Fruit fly (Drosophila melanogaster): ENCODE measurements around the gene CG11927.
A peak's percentile ranks its signal among the peaks of the same experiment; 100 is the strongest.

CG11927 gene

dm6 chr2L:4850356-4850755, 2.8 kb downstream of the CG11927 start, which contains the start of the genes mRpS2 and Mon1 (continued):
- TF ChIP-seq CG3726 (GFP tag; IDR thresholded peaks at IDR 0.05) (peak; percentile 88), NFAT (GFP tag; IDR thresholded peaks at IDR 0.05) (peak; percentile 97), CG4854 (GFP tag; optimal IDR thresholded peaks at IDR 0.05) (peak; percentile 84), fru (optimal IDR thresholded peaks at IDR 0.05) (no peak), CG12219 (GFP tag; optimal IDR thresholded peaks at IDR 0.05) (peak; percentile 71), Fer3 (tag; optimal IDR thresholded peaks at IDR 0.05) (peak; percentile 97), sim (GFP tag; IDR thresholded peaks at IDR 0.05) (peak; percentile 81), Nf-YB (GFP tag; optimal IDR thresholded peaks at IDR 0.05) (peak; percentile 74), tin (GFP tag; optimal IDR thresholded peaks at IDR 0.05) (peak; percentile 95), Mrtf (GFP tag; IDR thresholded peaks at IDR 0.05) (peak; percentile 86), h (optimal IDR thresholded peaks at IDR 0.05) (no peak), lov (optimal IDR thresholded peaks at IDR 0.05) (no peak), lov (GFP tag; IDR thresholded peaks at IDR 0.05) (peak; percentile 93), CG17568 (GFP tag; optimal IDR thresholded peaks at IDR 0.05) (peak; percentile 90), row (GFP tag; IDR thresholded peaks at IDR 0.05) (peak; percentile 96), Bdp1 (GFP tag; optimal IDR thresholded peaks at IDR 0.05) (peak; percentile 75), sob (GFP tag; IDR thresholded peaks at IDR 0.05) (peak; percentile 98), Eip74EF (GFP tag; optimal IDR thresholded peaks at IDR 0.05) (peak in 1 of 2 experiments; percentile 75), D (optimal IDR thresholded peaks at IDR 0.05) (no peak), D (GFP tag; optimal IDR thresholded peaks at IDR 0.05) (peak; percentile 87), CG17802 (tag; optimal IDR thresholded peaks at IDR 0.05) (peak; percentile 76), prd (optimal IDR thresholded peaks at IDR 0.05) (no peak), prd (GFP tag; IDR thresholded peaks at IDR 0.05) (peak; percentile 97), oc (tag; optimal IDR thresholded peaks at IDR 0.05) (peak; percentile 92), CG1603 (tag; optimal IDR thresholded peaks at IDR 0.05) (peak; percentile 68), Oli (tag; optimal IDR thresholded peaks at IDR 0.05) (peak; percentile 93), Lim3 (GFP tag; IDR thresholded peaks at IDR 0.05) (peak; percentile 77)

dm6 chr2L:4852605-4853102, 5.1 kb downstream of the CG11927 start, which contains the start of gene smog:
Gene smog, plus strand, starts transcription at chr2L:4852864.
- no peak for TF ChIP-seq CG15601 (tag; optimal IDR thresholded peaks at IDR 0.05)
- TF ChIP-seq D19A (tag; optimal IDR thresholded peaks at IDR 0.05) = no peak
- peak; percentile 88 for TF ChIP-seq Deaf1 (tag; optimal IDR thresholded peaks at IDR 0.05)
- TF ChIP-seq gsb (GFP tag; IDR thresholded peaks at IDR 0.05) = no peak
- TF ChIP-seq az2 (GFP tag; optimal IDR thresholded peaks at IDR 0.05) = no peak
- TF ChIP-seq CG7963 (GFP tag; IDR thresholded peaks at IDR 0.05; ENCODE audit: partially characterized antibody) = no peak
- TF ChIP-seq wdn (GFP tag; IDR thresholded peaks at IDR 0.05) = no peak
- TF ChIP-seq Atf-2 (GFP tag; optimal IDR thresholded peaks at IDR 0.05) = no peak
- peak; percentile 78 for TF ChIP-seq Ets65A (GFP tag)
- TF ChIP-seq so (GFP tag; IDR thresholded peaks at IDR 0.05) = no peak
- TF ChIP-seq Nf-YA (GFP tag; IDR thresholded peaks at IDR 0.05) = no peak
- no peak for TF ChIP-seq aop (GFP tag; IDR thresholded peaks at IDR 0.05)
- TF ChIP-seq Lhr (GFP tag; optimal IDR thresholded peaks at IDR 0.05) = no peak
- TF ChIP-seq sug (tag; optimal IDR thresholded peaks at IDR 0.05) = no peak
- no peak for TF ChIP-seq CG12769 (tag; optimal IDR thresholded peaks at IDR 0.05)
- TF ChIP-seq CG1647 (GFP tag; optimal IDR thresholded peaks at IDR 0.05) = no peak
- TF ChIP-seq CG18599 (GFP tag; optimal IDR thresholded peaks at IDR 0.05) = no peak
- no peak for TF ChIP-seq CG2712 (tag; optimal IDR thresholded peaks at IDR 0.05)
- TF ChIP-seq usp (GFP tag; optimal IDR thresholded peaks at IDR 0.05) = no peak
- TF ChIP-seq Bgb (GFP tag; IDR thresholded peaks at IDR 0.05; ENCODE audit: partially characterized antibody) = peak; percentile 8; the same call in 1 of the 2 replicates
- TF ChIP-seq CG5953 (GFP tag; IDR thresholded peaks at IDR 0.05) = no peak
- no peak for TF ChIP-seq CG9215 (GFP tag; IDR thresholded peaks at IDR 0.05)
- no peak for TF ChIP-seq bab2 (GFP tag; optimal IDR thresholded peaks at IDR 0.05)
- peak; percentile 1 for TF ChIP-seq Nf-YB (GFP tag; optimal IDR thresholded peaks at IDR 0.05)
- TF ChIP-seq ro (GFP tag; IDR thresholded peaks at IDR 0.05) = no peak
- no peak for TF ChIP-seq CG11560 (tag; IDR thresholded peaks at IDR 0.05)
- peak; percentile 43 for TF ChIP-seq CTCF (GFP tag; optimal IDR thresholded peaks at IDR 0.05)
- TF ChIP-seq Drgx (GFP tag; IDR thresholded peaks at IDR 0.05) = no peak
- peak; percentile 10 for TF ChIP-seq nerfin-1 (tag; optimal IDR thresholded peaks at IDR 0.05)
